Worm (Caenorhabditis elegans) whole organism, L4/young adult: ENCODE measurements around the gene C28D4.4.

Experiments used
- W03F9.2 ChIP-seq: fragments of 150-350 bp; optimal IDR thresholded peaks from 2 replicates; lab custom pipeline; 2014; ENCODE audit warnings: missing biosample characterization, missing genetic modification characterization
- him-1 ChIP-seq: sonication (generic microtip); optimal IDR thresholded peaks from 2 replicates; lab custom pipeline; 2016; ENCODE audit warnings: missing genotype, missing genetic modification reagents, missing genetic modification characterization, missing compliant biosample characterization

ce11 chrIV:9773441-9773840, 28.6 kb upstream of the C28D4.4 start:
- TF ChIP-seq W03F9.2 (no peak), him-1 (tag; lab: Kevin White, UChicago) (no peak)
